Fruit fly (Drosophila melanogaster): ENCODE data around the gene CG5646.

The CG5646 gene

dm6 chr3R:27581263-27581868 is 20.2 kb upstream of the CG5646 start (continued):
- TF ChIP-seq CG2129 (GFP tag; IDR thresholded peaks at IDR 0.05; ENCODE audit: partially characterized antibody) (no peak), CG5953 (GFP tag; IDR thresholded peaks at IDR 0.05) (no peak), CG16863 (GFP tag; optimal IDR thresholded peaks at IDR 0.05) (peak; percentile 35), CG1024 (GFP tag; IDR thresholded peaks at IDR 0.05) (no peak), CG13775 (GFP tag; optimal IDR thresholded peaks at IDR 0.05) (peak; percentile 34), CG17829 (tag; optimal IDR thresholded peaks at IDR 0.05) (peak; percentile 79), Sox100B (GFP tag; optimal IDR thresholded peaks at IDR 0.05) (no peak), tll (GFP tag; optimal IDR thresholded peaks at IDR 0.05) (no peak), CG12155 (GFP tag; optimal IDR thresholded peaks at IDR 0.05) (peak; percentile 67), CG4360 (GFP tag; IDR thresholded peaks at IDR 0.05) (no peak), kay (GFP tag; optimal IDR thresholded peaks at IDR 0.05) (peak; percentile 52), pho (GFP tag; optimal IDR thresholded peaks at IDR 0.05) (peak; percentile 11), HmgD (GFP tag; optimal IDR thresholded peaks at IDR 0.05) (peak; percentile 39), tgo (GFP tag; IDR thresholded peaks at IDR 0.05) (no peak), Stat92E (GFP tag; optimal IDR thresholded peaks at IDR 0.05) (peak in 1 of 3 experiments; percentile 45), Scr (GFP tag; IDR thresholded peaks at IDR 0.05; ENCODE audit: partially characterized antibody) (no peak), lab (GFP tag; optimal IDR thresholded peaks at IDR 0.05) (peak; percentile 85), CG9876 (GFP tag; optimal IDR thresholded peaks at IDR 0.05) (peak; percentile 19), CG12942 (GFP tag; optimal IDR thresholded peaks at IDR 0.05) (peak; percentile 8), CG5180 (GFP tag; optimal IDR thresholded peaks at IDR 0.05) (peak; percentile 58), NC2β (GFP tag; optimal IDR thresholded peaks at IDR 0.05) (peak; percentile 42), B-H2 (GFP tag; optimal IDR thresholded peaks at IDR 0.05) (peak; percentile 55), CG15479 (GFP tag; optimal IDR thresholded peaks at IDR 0.05) (peak; percentile 33), CG7786 (GFP tag; optimal IDR thresholded peaks at IDR 0.05) (peak; percentile 48), Ets97D (GFP tag; optimal IDR thresholded peaks at IDR 0.05) (peak; percentile 89), Asciz (GFP tag; optimal IDR thresholded peaks at IDR 0.05) (peak; percentile 53), CTCF (GFP tag; optimal IDR thresholded peaks at IDR 0.05) (peak; percentile 53), NK7.1 (GFP tag; optimal IDR thresholded peaks at IDR 0.05) (no peak), B-H1 (GFP tag; IDR thresholded peaks at IDR 0.05) (no peak), wdn (GFP tag; IDR thresholded peaks at IDR 0.05) (no peak), Lhr (GFP tag; optimal IDR thresholded peaks at IDR 0.05) (peak; percentile 70), Rfx (GFP tag; IDR thresholded peaks at IDR 0.05) (no peak), fru (optimal IDR thresholded peaks at IDR 0.05) (no peak), CG6272 (GFP tag; IDR thresholded peaks at IDR 0.05) (0 out of 2 replicates have a peak, but pooled peaks have one; percentile 25), zfh1 (GFP tag; IDR thresholded peaks at IDR 0.05) (no peak), psq (GFP tag; optimal IDR thresholded peaks at IDR 0.05) (no peak), seq (GFP tag; IDR thresholded peaks at IDR 0.05) (no peak), CG8089 (GFP tag; optimal IDR thresholded peaks at IDR 0.05) (peak; percentile 24), CG10267 (tag; optimal IDR thresholded peaks at IDR 0.05) (peak; percentile 28), CG14860 (GFP tag; IDR thresholded peaks at IDR 0.05; ENCODE audit: partially characterized antibody) (no peak), Ada2b (GFP tag; IDR thresholded peaks at IDR 0.05) (no peak), bsh (GFP tag; optimal IDR thresholded peaks at IDR 0.05) (peak; percentile 72 to 78), mirr (GFP tag; optimal IDR thresholded peaks at IDR 0.05) (peak; percentile 90), crp (GFP tag; optimal IDR thresholded peaks at IDR 0.05) (no peak), unpg (GFP tag; optimal IDR thresholded peaks at IDR 0.05) (peak; percentile 80), CG10431 (GFP tag; optimal IDR thresholded peaks at IDR 0.05) (no peak), zen2 (GFP tag; IDR thresholded peaks at IDR 0.05; ENCODE audit: partially characterized antibody) (no peak), CG7372 (GFP tag; IDR thresholded peaks at IDR 0.05) (no peak), Fer2 (tag; optimal IDR thresholded peaks at IDR 0.05) (no peak), Optix (GFP tag; IDR thresholded peaks at IDR 0.05) (no peak)

Data from whole organism, embryonic.